Worm (Caenorhabditis elegans): Measurements from ENCODE around the gene cdd-2.

- TF ChIP-seq nhr-11 (tag; optimal IDR thresholded peaks at IDR 0.05) (no peak), ceh-45 (GFP tag; IDR thresholded peaks at IDR 0.05) (no peak), Y22D7AL.16 (tag; optimal IDR thresholded peaks at IDR 0.05) (no peak), sdc-2 (tag; optimal IDR thresholded peaks at IDR 0.05) (no peak), lim-6 (tag; optimal IDR thresholded peaks at IDR 0.05) (no peak), pqm-1 (tag; optimal IDR thresholded peaks at IDR 0.05) (no peak), hlh-6 (tag; optimal IDR thresholded peaks at IDR 0.05) (no peak), dmd-4 (tag; optimal IDR thresholded peaks at IDR 0.05; ENCODE audit: borderline replicate concordance) (no peak), ama-1 (optimal IDR thresholded peaks at IDR 0.05) (no peak), ztf-16 (tag; optimal IDR thresholded peaks at IDR 0.05) (no peak), che-1 (tag; optimal IDR thresholded peaks at IDR 0.05) (no peak), ceh-14 (tag; optimal IDR thresholded peaks at IDR 0.05) (no peak), ceh-9 (tag; optimal IDR thresholded peaks at IDR 0.05) (no peak)
Measured at ce11 chrIV:7516167-7516566, 31.5 kb downstream of the cdd-2 start, which contains the start of the genes R05G6.9 and R05G6.3.
